Fruit fly (Drosophila melanogaster): ENCODE results near the gene CG4607.
A peak's percentile ranks its signal among the peaks of the same experiment; 100 is the strongest.

The CG4607 gene

dm6 chrX:7117729-7118128, 48.5 kb downstream of the CG4607 start:
- TF ChIP-seq Mio (GFP tag; optimal IDR thresholded peaks at IDR 0.05), result no peak
- no peak for TF ChIP-seq OdsH (GFP tag; optimal IDR thresholded peaks at IDR 0.05)
- peak; percentile 24 for TF ChIP-seq h (GFP tag; optimal IDR thresholded peaks at IDR 0.05)
- no peak for TF ChIP-seq Vsx2 (GFP tag; optimal IDR thresholded peaks at IDR 0.05; ENCODE audit: partially characterized antibody)
- peak; percentile 26 for TF ChIP-seq Dfd (GFP tag; optimal IDR thresholded peaks at IDR 0.05)
- no peak for TF ChIP-seq lola (GFP tag; optimal IDR thresholded peaks at IDR 0.05)
- no peak for TF ChIP-seq Myc (optimal IDR thresholded peaks at IDR 0.05)
- peak; percentile 45 for TF ChIP-seq HLH106 (tag; optimal IDR thresholded peaks at IDR 0.05)
- TF ChIP-seq Sp1 (GFP tag; optimal IDR thresholded peaks at IDR 0.05), result peak; percentile 39
- TF ChIP-seq CrebA (GFP tag; optimal IDR thresholded peaks at IDR 0.05; ENCODE audit: borderline replicate concordance), result no peak
- peak; percentile 26 for TF ChIP-seq fru (GFP tag; optimal IDR thresholded peaks at IDR 0.05)
- peak; percentile 13 for TF ChIP-seq sv (GFP tag; optimal IDR thresholded peaks at IDR 0.05)
- TF ChIP-seq sage (GFP tag; optimal IDR thresholded peaks at IDR 0.05), result no peak
- TF ChIP-seq tai (GFP tag; optimal IDR thresholded peaks at IDR 0.05), result no peak
- TF ChIP-seq brk (GFP tag; optimal IDR thresholded peaks at IDR 0.05), result no peak
- peak; percentile 8 for TF ChIP-seq CG9705 (GFP tag; optimal IDR thresholded peaks at IDR 0.05)
- peak in 1 of 2 experiments; percentile 33 for TF ChIP-seq foxo (GFP tag; optimal IDR thresholded peaks at IDR 0.05)

- TF ChIP-seq dmrt93B (GFP tag; optimal IDR thresholded peaks at IDR 0.05), result no peak
- TF ChIP-seq Dfd (GFP tag; optimal IDR thresholded peaks at IDR 0.05), result no peak
- no peak for TF ChIP-seq lola (GFP tag; optimal IDR thresholded peaks at IDR 0.05)
- no peak for TF ChIP-seq pan (optimal IDR thresholded peaks at IDR 0.05)
- TF ChIP-seq dl (GFP tag; optimal IDR thresholded peaks at IDR 0.05; ENCODE audit: insufficient read depth in 1 of 2, partially characterized antibody in 2 of 2), result no peak
- no peak for TF ChIP-seq Myc (optimal IDR thresholded peaks at IDR 0.05)
- TF ChIP-seq ey (GFP tag; optimal IDR thresholded peaks at IDR 0.05), result no peak
- TF ChIP-seq rgr (GFP tag; optimal IDR thresholded peaks at IDR 0.05), result no peak
- TF ChIP-seq fru (GFP tag; optimal IDR thresholded peaks at IDR 0.05), result no peak
- TF ChIP-seq Hnf4 (GFP tag; optimal IDR thresholded peaks at IDR 0.05), result no peak
- no peak for TF ChIP-seq Sp1 (GFP tag; optimal IDR thresholded peaks at IDR 0.05)
- no peak for TF ChIP-seq foxo (GFP tag; optimal IDR thresholded peaks at IDR 0.05)
- TF ChIP-seq tai (GFP tag; optimal IDR thresholded peaks at IDR 0.05), result no peak
- TF ChIP-seq Hr78 (GFP tag; optimal IDR thresholded peaks at IDR 0.05), result no peak
- no peak for TF ChIP-seq Abd-B (GFP tag; optimal IDR thresholded peaks at IDR 0.05)
- TF ChIP-seq CrebA (GFP tag; optimal IDR thresholded peaks at IDR 0.05; ENCODE audit: borderline replicate concordance), result no peak
- no peak for TF ChIP-seq usp (GFP tag; optimal IDR thresholded peaks at IDR 0.05)
- no peak for TF ChIP-seq woc (GFP tag; optimal IDR thresholded peaks at IDR 0.05)
Observed at dm6 chrX:7120168-7120567, 51.0 kb downstream of the CG4607 start.

dm6 chrX:7122002-7122401, 52.8 kb downstream of the CG4607 start:
- TF ChIP-seq sage (GFP tag; optimal IDR thresholded peaks at IDR 0.05) (no peak), dsf (GFP tag; optimal IDR thresholded peaks at IDR 0.05; ENCODE audit: borderline replicate concordance) (no peak), Vsx2 (GFP tag; optimal IDR thresholded peaks at IDR 0.05; ENCODE audit: partially characterized antibody) (no peak), psq (GFP tag; optimal IDR thresholded peaks at IDR 0.05) (no peak), dmrt93B (GFP tag; optimal IDR thresholded peaks at IDR 0.05) (no peak), woc (GFP tag; optimal IDR thresholded peaks at IDR 0.05) (no peak), tai (GFP tag; optimal IDR thresholded peaks at IDR 0.05) (no peak), Rel (GFP tag; optimal IDR thresholded peaks at IDR 0.05) (no peak), Rel (tag; optimal IDR thresholded peaks at IDR 0.05) (no peak), sv (GFP tag; optimal IDR thresholded peaks at IDR 0.05) (no peak), brk (GFP tag; optimal IDR thresholded peaks at IDR 0.05) (no peak), ey (GFP tag; optimal IDR thresholded peaks at IDR 0.05) (no peak), Abd-B (GFP tag; optimal IDR thresholded peaks at IDR 0.05) (no peak), Sp1 (GFP tag; optimal IDR thresholded peaks at IDR 0.05) (no peak)
